Fruit fly (Drosophila melanogaster): ENCODE data around the gene rdgB.

rdgB gene

dm6 chrX:13721934-13722333 lies 40.6 kb upstream of the rdgB start, which contains the start of the genes Mrgn1 and mus101 (continued):
- TF ChIP-seq CG32767 (GFP tag; IDR thresholded peaks at IDR 0.05) (no peak), CG5245 (GFP tag; optimal IDR thresholded peaks at IDR 0.05) (no peak), CG11695 (GFP tag; IDR thresholded peaks at IDR 0.05) (no peak), Dip2 (GFP tag; IDR thresholded peaks at IDR 0.05) (no peak), CG30431 (GFP tag; optimal IDR thresholded peaks at IDR 0.05) (no peak), vnd (GFP tag; IDR thresholded peaks at IDR 0.05; ENCODE audit: partially characterized antibody) (peak; percentile 66), Max (GFP tag; optimal IDR thresholded peaks at IDR 0.05) (peak; percentile 13), CG10366 (GFP tag; IDR thresholded peaks at IDR 0.05) (no peak), YL-1 (GFP tag; optimal IDR thresholded peaks at IDR 0.05) (peak; percentile 48), insv (GFP tag; optimal IDR thresholded peaks at IDR 0.05) (peak in 1 of 2 experiments; percentile 63), pfk (GFP tag; optimal IDR thresholded peaks at IDR 0.05) (no peak), HLH3B (GFP tag; IDR thresholded peaks at IDR 0.05) (no peak), CG7839 (tag; optimal IDR thresholded peaks at IDR 0.05) (no peak), CG10267 (tag; optimal IDR thresholded peaks at IDR 0.05) (peak; percentile 52), Asciz (GFP tag; optimal IDR thresholded peaks at IDR 0.05) (no peak), caup (GFP tag; optimal IDR thresholded peaks at IDR 0.05; ENCODE audit: severe bottlenecking) (no peak), NC2α (GFP tag; optimal IDR thresholded peaks at IDR 0.05) (no peak), zfh2 (GFP tag; optimal IDR thresholded peaks at IDR 0.05) (no peak), corto (GFP tag; optimal IDR thresholded peaks at IDR 0.05) (no peak), Camta (GFP tag; optimal IDR thresholded peaks at IDR 0.05) (no peak), Rx (GFP tag; IDR thresholded peaks at IDR 0.05) (no peak), CG4707 (GFP tag; optimal IDR thresholded peaks at IDR 0.05) (no peak), CG4854 (GFP tag; optimal IDR thresholded peaks at IDR 0.05) (peak; percentile 97), hbn (GFP tag; IDR thresholded peaks at IDR 0.05; ENCODE audit: partially characterized antibody) (peak; percentile 78), maf-S (GFP tag; optimal IDR thresholded peaks at IDR 0.05) (no peak), CG33557 (GFP tag; optimal IDR thresholded peaks at IDR 0.05) (no peak), CG2129 (GFP tag; IDR thresholded peaks at IDR 0.05; ENCODE audit: partially characterized antibody) (peak; percentile 71), CG11723 (GFP tag; optimal IDR thresholded peaks at IDR 0.05) (no peak), CG8388 (GFP tag; optimal IDR thresholded peaks at IDR 0.05) (no peak), ato (GFP tag; IDR thresholded peaks at IDR 0.05; ENCODE audit: partially characterized antibody) (0 out of 2 replicates have a peak, but pooled peaks have one; percentile 30), Gug (GFP tag; IDR thresholded peaks at IDR 0.05) (no peak), pho (GFP tag; optimal IDR thresholded peaks at IDR 0.05) (no peak), Trl (optimal IDR thresholded peaks at IDR 0.05) (no peak), Trl (GFP tag; optimal IDR thresholded peaks at IDR 0.05) (no peak), CG8478 (optimal IDR thresholded peaks at IDR 0.05) (no peak), CG9215 (GFP tag; IDR thresholded peaks at IDR 0.05) (no peak), CrebB (tag; optimal IDR thresholded peaks at IDR 0.05) (no peak), CG10979 (tag; optimal IDR thresholded peaks at IDR 0.05) (no peak), Hr3 (GFP tag; optimal IDR thresholded peaks at IDR 0.05) (no peak), jigr1 (GFP tag; IDR thresholded peaks at IDR 0.05) (no peak), sd (tag; optimal IDR thresholded peaks at IDR 0.05) (no peak), CG9727 (GFP tag; optimal IDR thresholded peaks at IDR 0.05) (peak; percentile 2), onecut (GFP tag; IDR thresholded peaks at IDR 0.05) (no peak), Pdp1 (GFP tag; optimal IDR thresholded peaks at IDR 0.05) (no peak), CG3838 (GFP tag; optimal IDR thresholded peaks at IDR 0.05) (no peak), pros (GFP tag; optimal IDR thresholded peaks at IDR 0.05) (no peak), unpg (GFP tag; optimal IDR thresholded peaks at IDR 0.05) (no peak), ken (GFP tag; IDR thresholded peaks at IDR 0.05) (no peak), ranshi (GFP tag; IDR thresholded peaks at IDR 0.05) (no peak), grn (GFP tag; optimal IDR thresholded peaks at IDR 0.05) (no peak), CG8359 (GFP tag; optimal IDR thresholded peaks at IDR 0.05; ENCODE audit: borderline replicate concordance) (no peak), twi (tag; optimal IDR thresholded peaks at IDR 0.05) (no peak)
